Worm (Caenorhabditis elegans): ENCODE measurements around the gene Y110A2AL.5.

- TF ChIP-seq nhr-237 (tag; optimal IDR thresholded peaks at IDR 0.05) (no peak), nhr-6 (tag; optimal IDR thresholded peaks at IDR 0.05) (no peak), snpc-4 (tag; optimal IDR thresholded peaks at IDR 0.05) (no peak), egl-27 (tag; optimal IDR thresholded peaks at IDR 0.05) (no peak), mab-5 (tag; optimal IDR thresholded peaks at IDR 0.05) (no peak), mbf-1 (tag; optimal IDR thresholded peaks at IDR 0.05) (no peak), sem-4 (tag; optimal IDR thresholded peaks at IDR 0.05) (no peak), ztf-11 (tag; optimal IDR thresholded peaks at IDR 0.05) (no peak), ama-1 (optimal IDR thresholded peaks at IDR 0.05) (no peak), aly-2 (tag; optimal IDR thresholded peaks at IDR 0.05) (no peak), nhr-25 (tag; optimal IDR thresholded peaks at IDR 0.05) (no peak), ceh-82 (tag; optimal IDR thresholded peaks at IDR 0.05) (no peak), fos-1 (tag; optimal IDR thresholded peaks at IDR 0.05) (no peak), alr-1 (tag; optimal IDR thresholded peaks at IDR 0.05) (no peak)
Measured at ce11 chrII:2843088-2843487, 21.2 kb upstream of the Y110A2AL.5 start, which contains the start of gene Y110A2AL.7.

Measured in whole organism, L2 larva.